Fruit fly (Drosophila melanogaster) whole organism, embryonic: ENCODE results near the gene Agpat3.
A peak's percentile ranks its signal among the peaks of the same experiment; 100 is the strongest.

Experiments
- CTCF ChIP-seq: fragments of 200-800 bp; sonication (Bioruptor generic); optimal IDR thresholded peaks from 2 replicates; lab custom pipeline; 2017; ENCODE audit warnings: missing biosample characterization, mild to moderate bottlenecking, missing genetic modification characterization, moderate library complexity
- Dip3 ChIP-seq: fragments of 200-800 bp; sonication (Bioruptor generic); optimal IDR thresholded peaks from 3 replicates; lab custom pipeline; 2016; ENCODE audit warnings: missing biosample characterization, missing genetic modification characterization
- Med ChIP-seq: fragments of 200-800 bp; sonication (Bioruptor generic); peaks from one replicate; lab custom pipeline; 2016; ENCODE audit warnings: missing biosample characterization, missing genetic modification characterization, mild to moderate bottlenecking, inconsistent platforms, moderate library complexity
- bcd ChIP-seq: fragments of 200-800 bp; sonication (Bioruptor generic); optimal IDR thresholded peaks from 2 replicates; lab custom pipeline; 2017; ENCODE audit warnings: missing biosample characterization, mild to moderate bottlenecking, missing genetic modification characterization
- her ChIP-seq: fragments of 200-800 bp; sonication (Bioruptor generic); optimal IDR thresholded peaks from 2 replicates; lab custom pipeline; 2016; ENCODE audit warnings: missing biosample characterization, missing genetic modification characterization
- sob ChIP-seq: fragments of 200-800 bp; sonication (Bioruptor generic); IDR thresholded peaks from 2 replicates; pipeline ENCODE4 v1.3.6; 2022; ENCODE audit warnings: missing biosample characterization, missing genetic modification characterization
- ttk ChIP-seq: fragments of 200-800 bp; sonication (Bioruptor generic); IDR thresholded peaks from 2 replicates; pipeline ENCODE4 v2.1.2; 2022; ENCODE audit warnings: missing biosample characterization, missing genetic modification characterization

- TF ChIP-seq Dip3 (no peak), Med (GFP tag; lab: Kevin White, UChicago) (no peak), CTCF (no peak), her (no peak), ttk (GFP tag; lab: Robert Waterston, UW) (no peak), sob (GFP tag; lab: Robert Waterston, UW) (peak; percentile 15; the same call in 1 of the 2 replicates), bcd (GFP tag; lab: Kevin White, UChicago) (no peak)
Measured at dm6 chr3L:16402253-16402652, 16.5 kb upstream of the Agpat3 start.
